Fruit fly (Drosophila melanogaster) whole organism, wandering third instar larva: ENCODE measurements around the gene CrebA.

Source experiments
- GATAd ChIP-seq: sonication (Bioruptor generic); optimal IDR thresholded peaks from 2 replicates; lab custom pipeline; 2016; ENCODE audit warnings: missing biosample characterization, missing genetic modification characterization
- Myc ChIP-seq: fragments of >200 bp; optimal IDR thresholded peaks from 2 replicates; lab custom pipeline; 2017
- br ChIP-seq: fragments of 200-800 bp; sonication (Bioruptor generic); optimal IDR thresholded peaks from 2 replicates; lab custom pipeline; 2016; ENCODE audit warnings: missing biosample characterization, missing genetic modification characterization
- fru ChIP-seq: fragments of 200-800 bp; sonication (Bioruptor generic); optimal IDR thresholded peaks from 3 replicates; lab custom pipeline; 2016; ENCODE audit warnings: missing biosample characterization, mild to moderate bottlenecking, missing genetic modification characterization
- h ChIP-seq: fragments of 200-800 bp; sonication (Bioruptor generic); optimal IDR thresholded peaks from 3 replicates; lab custom pipeline; 2016; ENCODE audit warnings: missing biosample characterization, mild to moderate bottlenecking, missing genetic modification characterization
- lola ChIP-seq: fragments of >200 bp; optimal IDR thresholded peaks from 2 replicates; lab custom pipeline; 2017; ENCODE audit warnings: missing biosample characterization, missing genetic modification characterization
- pan ChIP-seq: fragments of >200 bp; optimal IDR thresholded peaks from 2 replicates; lab custom pipeline; 2017
- psq ChIP-seq: fragments of 200-800 bp; sonication (Bioruptor generic); optimal IDR thresholded peaks from 3 replicates; lab custom pipeline; 2017; ENCODE audit warnings: missing biosample characterization, mild to moderate bottlenecking, missing genetic modification characterization, moderate library complexity

DNA sequence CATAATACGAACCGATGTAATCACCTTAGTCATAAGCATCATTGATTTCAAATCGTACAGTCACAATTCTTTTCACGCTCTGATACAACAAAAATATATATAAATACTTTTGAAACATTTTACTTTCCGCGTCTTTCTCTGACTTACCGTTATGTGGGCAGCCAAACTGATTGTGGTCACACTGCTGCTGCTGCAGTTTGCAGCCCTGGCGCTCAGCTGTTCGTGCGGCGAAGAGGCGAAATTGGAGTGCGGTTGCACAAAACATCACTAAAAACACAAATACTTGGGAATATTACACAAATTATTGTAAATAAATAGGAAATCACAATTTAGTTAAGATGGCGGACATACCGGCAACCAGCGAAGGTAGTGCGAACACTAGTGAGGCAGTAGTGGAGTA, 25.8 kb upstream of the CrebA start, which contains the start of the genes gdl and gdl-ORF39:
- no peak for TF ChIP-seq Myc (lab: Kevin White, UChicago)
- no peak for TF ChIP-seq h (GFP tag; lab: Kevin White, UChicago)
- TF ChIP-seq br: no peak
- TF ChIP-seq GATAd (GFP tag; lab: Kevin White, UChicago): no peak
- no peak for TF ChIP-seq pan
- no peak for TF ChIP-seq fru (GFP tag; lab: Kevin White, UChicago)
- TF ChIP-seq psq (GFP tag; lab: Kevin White, UChicago): no peak
- no peak for TF ChIP-seq lola (GFP tag; lab: Kevin White, UChicago)
